Fruit fly (Drosophila melanogaster): Measurements from ENCODE around the gene mtgo.

The mtgo gene

DNA sequence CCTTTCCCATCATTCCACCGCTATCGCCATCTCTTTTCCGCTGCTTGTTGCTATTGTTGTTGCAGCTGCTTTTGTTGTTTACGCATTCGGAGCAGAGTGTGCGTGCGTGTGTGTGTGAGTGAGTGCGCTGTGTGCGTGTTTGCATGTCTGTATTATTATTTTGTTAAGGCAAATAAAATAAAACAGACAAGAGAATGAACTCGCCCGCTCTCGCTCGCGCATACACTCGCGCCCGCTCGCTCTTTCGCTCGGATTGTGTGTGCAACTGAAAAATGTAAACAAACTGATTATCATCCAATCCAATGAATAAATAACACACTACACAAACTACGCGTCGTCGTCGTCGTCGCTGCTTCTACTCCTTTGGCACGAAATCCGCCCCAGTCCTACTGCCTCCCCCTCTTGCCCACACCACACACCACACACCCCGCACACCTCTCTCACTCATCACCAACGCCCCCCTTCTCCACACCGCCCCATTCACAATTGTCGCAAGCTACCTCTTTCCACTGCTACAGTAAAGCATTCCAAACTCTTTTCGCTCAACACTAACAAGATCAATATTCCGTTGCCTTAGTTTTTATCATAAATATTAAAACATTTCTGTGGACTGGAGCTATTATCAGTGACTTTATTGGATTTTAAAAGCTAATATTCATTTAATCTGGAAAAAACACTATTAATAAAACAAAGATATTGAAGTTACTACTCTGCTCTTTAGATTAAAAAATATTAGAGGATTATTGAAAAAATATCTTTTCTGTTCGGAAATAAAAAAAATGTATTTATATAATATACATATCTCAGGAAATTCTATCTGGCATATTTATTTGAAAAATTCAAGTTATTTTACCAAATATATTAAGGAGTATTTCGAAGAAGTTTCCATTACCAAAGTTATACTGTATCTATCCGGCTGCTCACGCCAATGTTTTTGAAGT is 23.2 kb upstream of the mtgo start (continued):
- no peak for TF ChIP-seq Dek (tag; optimal IDR thresholded peaks at IDR 0.05)
- TF ChIP-seq danr (GFP tag; IDR thresholded peaks at IDR 0.05) = peak; percentile 34; the same call in 1 of the 2 replicates
- no peak for TF ChIP-seq corto (GFP tag; optimal IDR thresholded peaks at IDR 0.05)
- TF ChIP-seq hth (optimal IDR thresholded peaks at IDR 0.05) = no peak
- TF ChIP-seq CG14441 (GFP tag; IDR thresholded peaks at IDR 0.05) = peak; percentile 62; the same call in 1 of the 2 replicates
- no peak for TF ChIP-seq CG11456 (GFP tag; IDR thresholded peaks at IDR 0.05)
- TF ChIP-seq ewg (GFP tag; optimal IDR thresholded peaks at IDR 0.05) = peak; percentile 81
- TF ChIP-seq CG9727 (GFP tag; optimal IDR thresholded peaks at IDR 0.05) = peak; percentile 92
- TF ChIP-seq H2.0 (GFP tag; IDR thresholded peaks at IDR 0.05) = peak; percentile 35; the same call in 1 of the 2 replicates
- peak; percentile 71 for TF ChIP-seq HLH3B (GFP tag; IDR thresholded peaks at IDR 0.05)
- TF ChIP-seq Dref (GFP tag; IDR thresholded peaks at IDR 0.05) = no peak
- peak; percentile 95 for TF ChIP-seq CG17568 (GFP tag; optimal IDR thresholded peaks at IDR 0.05)
- TF ChIP-seq Deaf1 (tag; optimal IDR thresholded peaks at IDR 0.05) = peak; percentile 71
- TF ChIP-seq Sry-δ (GFP tag; optimal IDR thresholded peaks at IDR 0.05) = peak; percentile 23
- TF ChIP-seq Lpt (GFP tag; optimal IDR thresholded peaks at IDR 0.05) = no peak
- peak; percentile 56 for TF ChIP-seq ems (GFP tag; optimal IDR thresholded peaks at IDR 0.05)
- no peak for TF ChIP-seq usp (GFP tag; optimal IDR thresholded peaks at IDR 0.05)
- peak; percentile 63 for TF ChIP-seq CG13624 (GFP tag; optimal IDR thresholded peaks at IDR 0.05)
- TF ChIP-seq CG13894 (tag; optimal IDR thresholded peaks at IDR 0.05) = peak; percentile 11
- no peak for TF ChIP-seq CG8765 (GFP tag; IDR thresholded peaks at IDR 0.05)
- no peak for TF ChIP-seq aop (GFP tag; IDR thresholded peaks at IDR 0.05)
- no peak for TF ChIP-seq Lim3 (GFP tag; IDR thresholded peaks at IDR 0.05)
- peak; percentile 92 for TF ChIP-seq Lhr (GFP tag; optimal IDR thresholded peaks at IDR 0.05)
- peak; percentile 41 for TF ChIP-seq Ets65A (GFP tag)
- TF ChIP-seq insv (GFP tag; optimal IDR thresholded peaks at IDR 0.05) = peak in 1 of 2 experiments; percentile 75
- TF ChIP-seq lola (GFP tag; optimal IDR thresholded peaks at IDR 0.05) = peak in 1 of 3 experiments; percentile 89
- peak; percentile 68; the same call in 1 of the 2 replicates for TF ChIP-seq rib (GFP tag; IDR thresholded peaks at IDR 0.05)
- TF ChIP-seq fru (optimal IDR thresholded peaks at IDR 0.05) = no peak
- no peak for TF ChIP-seq hbn (GFP tag; IDR thresholded peaks at IDR 0.05; ENCODE audit: partially characterized antibody)
- TF ChIP-seq Trl (optimal IDR thresholded peaks at IDR 0.05) = peak; percentile 73 to 90
- TF ChIP-seq Trl (GFP tag; optimal IDR thresholded peaks at IDR 0.05) = peak; percentile 92
- TF ChIP-seq zf30C (GFP tag; optimal IDR thresholded peaks at IDR 0.05) = peak; percentile 19
- TF ChIP-seq CG8388 (GFP tag; optimal IDR thresholded peaks at IDR 0.05) = peak; percentile 70
- TF ChIP-seq CG6813 (GFP tag; optimal IDR thresholded peaks at IDR 0.05) = peak; percentile 95
- TF ChIP-seq CG5180 (GFP tag; optimal IDR thresholded peaks at IDR 0.05) = peak; percentile 85
- peak; percentile 71 for TF ChIP-seq maf-S (GFP tag; optimal IDR thresholded peaks at IDR 0.05)
- peak; percentile 93 for TF ChIP-seq CG4328 (GFP tag; optimal IDR thresholded peaks at IDR 0.05)
- no peak for TF ChIP-seq prd (optimal IDR thresholded peaks at IDR 0.05)
- peak; percentile 54; the same call in 2 of the 3 replicates for TF ChIP-seq prd (GFP tag; IDR thresholded peaks at IDR 0.05)
- peak; percentile 36 for TF ChIP-seq CG2120 (GFP tag; optimal IDR thresholded peaks at IDR 0.05)
- TF ChIP-seq CG17802 (tag; optimal IDR thresholded peaks at IDR 0.05) = peak; percentile 64
- peak; percentile 69 for TF ChIP-seq CG1792 (GFP tag; optimal IDR thresholded peaks at IDR 0.05)
- TF ChIP-seq CG1832 (GFP tag; optimal IDR thresholded peaks at IDR 0.05) = peak; percentile 79
- peak; percentile 71 for TF ChIP-seq her (GFP tag; optimal IDR thresholded peaks at IDR 0.05)
- no peak for TF ChIP-seq pzg (GFP tag; optimal IDR thresholded peaks at IDR 0.05)
- peak; percentile 78 for TF ChIP-seq dm (GFP tag; optimal IDR thresholded peaks at IDR 0.05)
- no peak for TF ChIP-seq C15 (GFP tag; IDR thresholded peaks at IDR 0.05)
- TF ChIP-seq bbx (GFP tag; IDR thresholded peaks at IDR 0.05; ENCODE audit: partially characterized antibody) = peak; percentile 41; the same call in 1 of the 2 replicates
- TF ChIP-seq Jarid2 (GFP tag; optimal IDR thresholded peaks at IDR 0.05) = peak; percentile 85

All from whole organism, embryonic.